Worm (Caenorhabditis elegans): ENCODE data around the gene T07C12.10.

ce11 chrV:9970119-9970518, 9.8 kb upstream of the T07C12.10 start:
- TF ChIP-seq dao-5 (tag; optimal IDR thresholded peaks at IDR 0.05), result peak; percentile 70
- peak; percentile 94 for TF ChIP-seq him-1 (tag; optimal IDR thresholded peaks at IDR 0.05)
